Worm (Caenorhabditis elegans) whole organism, L2 larva: ENCODE measurements around the gene ctsa-4.1.

Experiments used
- F13H6.1 ChIP-seq: sonication (generic microtip); optimal IDR thresholded peaks from 2 replicates; lab custom pipeline; 2016; ENCODE audit warnings: missing genetic modification characterization, missing compliant biosample characterization
- R02D3.7 ChIP-seq: fragments of 150-350 bp; optimal IDR thresholded peaks from 2 replicates; lab custom pipeline; 2014; ENCODE audit warnings: missing biosample characterization, missing genetic modification characterization
- Y55F3AM.14 ChIP-seq: fragments of 200-800 bp; sonication (Bioruptor generic); optimal IDR thresholded peaks from 2 replicates; lab custom pipeline; 2018; ENCODE audit warnings: mild to moderate bottlenecking, missing genetic modification characterization, missing compliant biosample characterization
- ZK546.5 ChIP-seq: sonication (generic microtip); optimal IDR thresholded peaks from 2 replicates; lab custom pipeline; 2017; ENCODE audit warnings: missing biosample characterization, missing genetic modification characterization
- alr-1 ChIP-seq: fragments of 150-350 bp; optimal IDR thresholded peaks from 2 replicates; lab custom pipeline; 2014; ENCODE audit warnings: missing biosample characterization, missing genetic modification characterization
- ama-1 ChIP-seq: fragments of 150-350 bp; optimal IDR thresholded peaks from 2 replicates; lab custom pipeline; 2018; ENCODE audit warnings: inconsistent platforms
- ceh-16 ChIP-seq: fragments of 150-350 bp; optimal IDR thresholded peaks from 2 replicates; lab custom pipeline; 2014; ENCODE audit warnings: missing biosample characterization, missing genetic modification characterization
- ceh-82 ChIP-seq: fragments of 150-350 bp; optimal IDR thresholded peaks from 2 replicates; lab custom pipeline; 2014; ENCODE audit warnings: missing biosample characterization, missing genetic modification characterization
- crh-2 ChIP-seq: sonication (generic microtip); optimal IDR thresholded peaks from 2 replicates; lab custom pipeline; 2017; ENCODE audit warnings: missing biosample characterization, missing genetic modification characterization
- dmd-4 ChIP-seq: sonication (generic microtip); optimal IDR thresholded peaks from 2 replicates; lab custom pipeline; 2017; ENCODE audit warnings: missing biosample characterization, missing genetic modification characterization
- elt-1 ChIP-seq: fragments of 150-350 bp; optimal IDR thresholded peaks from 2 replicates; lab custom pipeline; 2014; ENCODE audit warnings: missing biosample characterization, missing genetic modification characterization
- elt-3 ChIP-seq: sonication (generic microtip); optimal IDR thresholded peaks from 2 replicates; lab custom pipeline; 2017; ENCODE audit warnings: missing biosample characterization, missing genetic modification characterization
- lin-11 ChIP-seq: fragments of 150-350 bp; sonication (generic microtip); optimal IDR thresholded peaks from 2 replicates; lab custom pipeline; 2014; ENCODE audit warnings: missing biosample characterization, missing genetic modification characterization, inconsistent platforms, mixed read lengths
- lin-13 ChIP-seq: fragments of 150-350 bp; optimal IDR thresholded peaks from 2 replicates; lab custom pipeline; 2014; ENCODE audit warnings: missing biosample characterization, missing genetic modification reagents, missing genetic modification characterization
- lin-39 ChIP-seq: fragments of 150-350 bp; optimal IDR thresholded peaks from 2 replicates; lab custom pipeline; 2014; ENCODE audit warnings: missing biosample characterization, missing genetic modification reagents, missing genetic modification characterization
- lsy-2 ChIP-seq, 2 experiments: fragments of 150-350 bp in 1 of 2; sonication (generic microtip) in 1 of 2; optimal IDR thresholded peaks; 2 replicates each; lab custom pipeline; 2014 to 2017; ENCODE audit warnings: missing biosample characterization in 2 of 2, missing genetic modification characterization in 2 of 2
- mab-5 ChIP-seq: fragments of 150-350 bp; optimal IDR thresholded peaks from 2 replicates; lab custom pipeline; 2014; ENCODE audit warnings: missing biosample characterization, missing genetic modification characterization
- mbf-1 ChIP-seq: sonication (generic microtip); optimal IDR thresholded peaks from 2 replicates; lab custom pipeline; 2017; ENCODE audit warnings: missing biosample characterization, missing genetic modification characterization
- nhr-10 ChIP-seq: sonication (generic microtip); optimal IDR thresholded peaks from 2 replicates; lab custom pipeline; 2017; ENCODE audit warnings: missing biosample characterization, missing genetic modification characterization
- nhr-11 ChIP-seq: fragments of 150-350 bp; optimal IDR thresholded peaks from 2 replicates; lab custom pipeline; 2014; ENCODE audit warnings: missing biosample characterization, missing genetic modification characterization
- nhr-12 ChIP-seq: fragments of 150-350 bp; optimal IDR thresholded peaks from 2 replicates; lab custom pipeline; 2014; ENCODE audit warnings: missing biosample characterization, missing genetic modification characterization
- nhr-129 ChIP-seq: fragments of 150-350 bp; optimal IDR thresholded peaks from 2 replicates; lab custom pipeline; 2014; ENCODE audit warnings: missing biosample characterization, missing genetic modification characterization
- nhr-21 ChIP-seq: fragments of 150-350 bp; optimal IDR thresholded peaks from 2 replicates; lab custom pipeline; 2014; ENCODE audit warnings: missing biosample characterization, missing genetic modification characterization
- nhr-23 ChIP-seq: fragments of 150-350 bp; optimal IDR thresholded peaks from 2 replicates; lab custom pipeline; 2014; ENCODE audit warnings: missing biosample characterization, missing genetic modification reagents, missing genetic modification characterization
- nhr-237 ChIP-seq: fragments of 150-350 bp; optimal IDR thresholded peaks from 2 replicates; lab custom pipeline; 2014; ENCODE audit warnings: missing biosample characterization, missing genetic modification characterization
- nhr-25 ChIP-seq: fragments of 150-350 bp; sonication (generic microtip); optimal IDR thresholded peaks from 3 replicates; lab custom pipeline; 2014; ENCODE audit warnings: missing biosample characterization, missing genetic modification characterization
- nhr-6 ChIP-seq: fragments of 150-350 bp; optimal IDR thresholded peaks from 2 replicates; lab custom pipeline; 2014; ENCODE audit warnings: missing biosample characterization, missing genetic modification characterization
- sem-4 ChIP-seq: fragments of 150-350 bp; optimal IDR thresholded peaks from 2 replicates; lab custom pipeline; 2014; ENCODE audit warnings: missing biosample characterization, missing genetic modification reagents, missing genetic modification characterization
- skn-1 ChIP-seq: sonication (generic microtip); optimal IDR thresholded peaks from 2 replicates; lab custom pipeline; 2017; ENCODE audit warnings: missing biosample characterization, missing genetic modification characterization
- sma-3 ChIP-seq: sonication (generic microtip); optimal IDR thresholded peaks from 2 replicates; lab custom pipeline; 2016; ENCODE audit warnings: missing genetic modification reagents, missing genetic modification characterization, missing compliant biosample characterization
- snpc-4 ChIP-seq: fragments of 150-350 bp; optimal IDR thresholded peaks from 2 replicates; lab custom pipeline; 2014; ENCODE audit warnings: missing biosample characterization, missing genetic modification characterization
- unc-39 ChIP-seq: fragments of 150-350 bp; optimal IDR thresholded peaks from 2 replicates; lab custom pipeline; 2014; ENCODE audit warnings: missing biosample characterization, missing genetic modification characterization
- unc-55 ChIP-seq: fragments of 150-350 bp; sonication (generic microtip); optimal IDR thresholded peaks from 3 replicates; lab custom pipeline; 2014; ENCODE audit warnings: missing biosample characterization, missing genetic modification reagents, missing genetic modification characterization
- zag-1 ChIP-seq: fragments of 150-350 bp; optimal IDR thresholded peaks from 2 replicates; lab custom pipeline; 2014; ENCODE audit warnings: missing biosample characterization, missing genetic modification characterization
- ztf-11 ChIP-seq: sonication (generic microtip); optimal IDR thresholded peaks from 2 replicates; lab custom pipeline; 2017; ENCODE audit warnings: missing biosample characterization, missing genetic modification characterization
- ztf-4 ChIP-seq: fragments of 150-350 bp; optimal IDR thresholded peaks from 2 replicates; lab custom pipeline; 2014; ENCODE audit warnings: missing biosample characterization, missing genetic modification characterization

The ctsa-4.1 gene

ce11 chrII:6387937-6388336, 21.1 kb downstream of the ctsa-4.1 start, which contains the start of gene F58F12.2:
Gene F58F12.2, minus strand, starts transcription at chrII:6388037.
- no peak for TF ChIP-seq nhr-25
- no peak for TF ChIP-seq nhr-11 (tag; lab: Kevin White, UChicago)
- no peak for TF ChIP-seq dmd-4 (tag; lab: Kevin White, UChicago)

- no peak for TF ChIP-seq ceh-82 (tag; lab: Kevin White, UChicago)
- TF ChIP-seq nhr-25: no peak
- no peak for TF ChIP-seq mbf-1 (tag; lab: Kevin White, UChicago)
- no peak for TF ChIP-seq ztf-11 (tag; lab: Kevin White, UChicago)
- TF ChIP-seq nhr-129 (tag; lab: Kevin White, UChicago): no peak
- no peak for TF ChIP-seq alr-1 (tag; lab: Kevin White, UChicago)
- no peak for TF ChIP-seq sma-3 (GFP tag; lab: Kevin White, UChicago)
- no peak for TF ChIP-seq Y55F3AM.14 (GFP tag; lab: Kevin White, UChicago)
- TF ChIP-seq nhr-6: no peak
These were observed 24.4 kb downstream of the ctsa-4.1 start, which contains the start of gene F58F12.3 for ce11 chrII:6391195-6391594. Gene F58F12.3, minus strand, starts transcription at chrII:6391295.

- TF ChIP-seq skn-1 (tag; lab: Kevin White, UChicago): no peak
- no peak for TF ChIP-seq zag-1
- no peak for TF ChIP-seq lsy-2 (tag; optimal IDR thresholded peaks at IDR 0.05; lab: Kevin White, UChicago)
These were observed 27.2 kb downstream of the ctsa-4.1 start for ce11 chrII:6394037-6394436.

- TF ChIP-seq nhr-12 (no peak), sem-4 (no peak), sma-3 (GFP tag; lab: Kevin White, UChicago) (no peak), nhr-237 (tag; lab: Kevin White, UChicago) (no peak), mab-5 (no peak), elt-1 (tag; lab: Kevin White, UChicago) (no peak), unc-39 (tag; lab: Kevin White, UChicago) (no peak), nhr-23 (tag; lab: Kevin White, UChicago) (no peak), F13H6.1 (tag; lab: Kevin White, UChicago) (no peak), ceh-16 (tag; lab: Kevin White, UChicago) (no peak), alr-1 (tag; lab: Kevin White, UChicago) (no peak), unc-55 (no peak), lin-11 (tag; lab: Kevin White, UChicago) (no peak), nhr-11 (tag; lab: Kevin White, UChicago) (no peak), skn-1 (tag; lab: Kevin White, UChicago) (no peak), nhr-21 (tag; lab: Kevin White, UChicago) (no peak)
These were observed 31.6 kb downstream of the ctsa-4.1 start, which contains the start of gene zig-10 for ce11 chrII:6398406-6398805. Gene zig-10, plus strand, starts transcription at chrII:6398706.

ce11 chrII:6401649-6402048, 34.9 kb downstream of the ctsa-4.1 start, which contains the start of gene btb-2:
Gene btb-2, plus strand, starts transcription at chrII:6401949.
- TF ChIP-seq nhr-10 (tag; lab: Kevin White, UChicago) (no peak), ZK546.5 (tag; lab: Kevin White, UChicago) (no peak), lsy-2 (tag; optimal IDR thresholded peaks at IDR 0.05; lab: Kevin White, UChicago) (no peak), dmd-4 (tag; lab: Kevin White, UChicago) (no peak), lin-13 (GFP tag; lab: Kevin White, UChicago) (no peak), alr-1 (tag; lab: Kevin White, UChicago) (no peak), nhr-25 (no peak), zag-1 (no peak), nhr-21 (tag; lab: Kevin White, UChicago) (no peak), R02D3.7 (tag; lab: Kevin White, UChicago) (no peak), nhr-12 (no peak), crh-2 (tag; lab: Kevin White, UChicago) (no peak), ceh-16 (tag; lab: Kevin White, UChicago) (no peak), F13H6.1 (tag; lab: Kevin White, UChicago) (no peak), elt-3 (tag; lab: Kevin White, UChicago) (no peak), lin-11 (tag; lab: Kevin White, UChicago) (no peak), ama-1 (lab: Kevin White, UChicago) (no peak), skn-1 (tag; lab: Kevin White, UChicago) (no peak)

- TF ChIP-seq elt-1 (tag; lab: Kevin White, UChicago) (no peak), Y55F3AM.14 (GFP tag; lab: Kevin White, UChicago) (no peak), snpc-4 (tag; lab: Kevin White, UChicago) (no peak), crh-2 (tag; lab: Kevin White, UChicago) (no peak), nhr-23 (tag; lab: Kevin White, UChicago) (no peak), lin-39 (tag; lab: Kevin White, UChicago) (no peak), nhr-21 (tag; lab: Kevin White, UChicago) (no peak), unc-55 (no peak), ztf-4 (tag; lab: Kevin White, UChicago) (no peak)
These were observed 36.4 kb downstream of the ctsa-4.1 start, which contains the start of gene T25D10.1 for ce11 chrII:6403233-6403632. Gene T25D10.1, plus strand, starts transcription at chrII:6403401.
